Fruit fly (Drosophila melanogaster) whole organism, embryonic: ENCODE measurements around the gene IKKbeta.

Experiments
- Ada2b ChIP-seq: fragments of 200-800 bp; sonication (Bioruptor generic); IDR thresholded peaks from 2 replicates; pipeline ENCODE4 v1.3.6; 2022; ENCODE audit warnings: missing biosample characterization, missing genetic modification characterization
- Adf1 ChIP-seq: fragments of 200-800 bp; sonication (Bioruptor generic); IDR thresholded peaks from 2 replicates; pipeline ENCODE4 v1.3.6; 2022; ENCODE audit warnings: missing biosample characterization, missing genetic modification characterization
- CG10267 ChIP-seq: fragments of 200-800 bp; sonication (Bioruptor generic); optimal IDR thresholded peaks from 2 replicates; lab custom pipeline; 2018; ENCODE audit warnings: missing biosample characterization, mild to moderate bottlenecking, missing genetic modification characterization, moderate library complexity
- CG10321 ChIP-seq: fragments of 200-800 bp; sonication (Bioruptor generic); IDR thresholded peaks from 2 replicates; pipeline ENCODE4 v1.3.6; 2022; ENCODE audit warnings: missing biosample characterization, missing genetic modification characterization
- CG10979 ChIP-seq: fragments of 200-800 bp; sonication (Bioruptor generic); optimal IDR thresholded peaks from 2 replicates; lab custom pipeline; 2018; ENCODE audit warnings: missing biosample characterization, mild to moderate bottlenecking, missing genetic modification characterization, moderate library complexity
- CG12769 ChIP-seq: fragments of 200-800 bp; sonication (Bioruptor generic); optimal IDR thresholded peaks from 2 replicates; lab custom pipeline; 2019; ENCODE audit warnings: missing biosample characterization, mild to moderate bottlenecking, missing genetic modification characterization, moderate library complexity
- CG13624 ChIP-seq: fragments of 200-800 bp; sonication (Bioruptor generic); optimal IDR thresholded peaks from 2 replicates; lab custom pipeline; 2016; ENCODE audit warnings: missing biosample characterization, missing genetic modification characterization
- CG15601 ChIP-seq: fragments of 200-800 bp; sonication (Bioruptor generic); optimal IDR thresholded peaks from 3 replicates; lab custom pipeline; 2019; ENCODE audit warnings: missing biosample characterization, mild to moderate bottlenecking, missing genetic modification characterization, moderate library complexity
- CG18262 ChIP-seq: fragments of 200-800 bp; optimal IDR thresholded peaks from 3 replicates; lab custom pipeline; 2019; ENCODE audit warnings: missing biosample characterization, mild to moderate bottlenecking, missing genetic modification characterization, moderate library complexity
- CG1832 ChIP-seq: fragments of 200-800 bp; sonication (Bioruptor generic); optimal IDR thresholded peaks from 2 replicates; lab custom pipeline; 2017; ENCODE audit warnings: missing biosample characterization, mild to moderate bottlenecking, missing genetic modification characterization, inconsistent platforms
- CG2116 ChIP-seq: fragments of 200-800 bp; sonication (Bioruptor generic); optimal IDR thresholded peaks from 3 replicates; lab custom pipeline; 2018; ENCODE audit warnings: missing biosample characterization, mild to moderate bottlenecking, missing genetic modification characterization
- CG30020 ChIP-seq: fragments of 200-800 bp; optimal IDR thresholded peaks from 2 replicates; lab custom pipeline; 2019; ENCODE audit warnings: missing biosample characterization, mild to moderate bottlenecking, missing genetic modification characterization, moderate library complexity
- CG3163 ChIP-seq: fragments of 200-800 bp; sonication (Bioruptor generic); optimal IDR thresholded peaks from 3 replicates; lab custom pipeline; 2016; ENCODE audit warnings: missing biosample characterization, missing genetic modification characterization
- CG32532 ChIP-seq: fragments of 200-800 bp; sonication (Bioruptor generic); IDR thresholded peaks from 2 replicates; pipeline ENCODE4 v1.3.6; 2022; ENCODE audit warnings: missing biosample characterization, missing genetic modification characterization
- CG32767 ChIP-seq: fragments of 200-800 bp; sonication (Bioruptor generic); IDR thresholded peaks from 2 replicates; pipeline ENCODE4 v1.3.6; 2022; ENCODE audit warnings: missing biosample characterization, missing genetic modification characterization
- CG34224 ChIP-seq: fragments of 200-800 bp; sonication (Bioruptor generic); IDR thresholded peaks from 3 replicates; pipeline ENCODE4 v1.3.6; 2022; ENCODE audit warnings: missing biosample characterization, missing genetic modification characterization; ENCODE audit not compliant: partially characterized antibody
- CG3847 ChIP-seq: fragments of 200-800 bp; sonication (Bioruptor generic); IDR thresholded peaks from 2 replicates; pipeline ENCODE4 v1.3.6; 2022; ENCODE audit warnings: missing biosample characterization, missing genetic modification characterization
- CG6791 ChIP-seq: fragments of 200-800 bp; sonication (Bioruptor generic); IDR thresholded peaks from 3 replicates; pipeline ENCODE4 v1.3.6; 2022; ENCODE audit warnings: missing biosample characterization, missing genetic modification characterization; ENCODE audit not compliant: partially characterized antibody
- CG8359 ChIP-seq: fragments of 200-800 bp; sonication (Bioruptor generic); optimal IDR thresholded peaks from 2 replicates; lab custom pipeline; 2017; ENCODE audit warnings: missing biosample characterization, mild to moderate bottlenecking, missing genetic modification characterization, borderline replicate concordance
- CG9797 ChIP-seq: fragments of 200-800 bp; sonication (Bioruptor generic); optimal IDR thresholded peaks from 3 replicates; lab custom pipeline; 2018; ENCODE audit warnings: missing biosample characterization, mild to moderate bottlenecking, missing genetic modification characterization
- D ChIP-seq, 2 experiments: fragments of 200-800 bp in 1 of 2; fragments of >200 bp in 1 of 2; sonication (Bioruptor generic) in 1 of 2; optimal IDR thresholded peaks; 2 replicates in 1 of 2; 3 replicates in 1 of 2; lab custom pipeline; 2017; ENCODE audit warnings: mild to moderate bottlenecking in 1 of 2, missing biosample characterization in 1 of 2, missing genetic modification characterization in 1 of 2, missing genetic modification reagents in 1 of 2
- Doc3 ChIP-seq: fragments of 200-800 bp; sonication (Bioruptor generic); IDR thresholded peaks from 3 replicates; pipeline ENCODE4 v1.3.6; 2022; ENCODE audit warnings: missing biosample characterization, missing genetic modification characterization; ENCODE audit not compliant: partially characterized antibody
- Dref ChIP-seq: fragments of 200-800 bp; sonication (Bioruptor generic); IDR thresholded peaks from 2 replicates; pipeline ENCODE4 v1.3.6; 2022; ENCODE audit warnings: missing biosample characterization, missing genetic modification characterization
- HLH4C ChIP-seq: fragments of 200-800 bp; sonication (Bioruptor generic); IDR thresholded peaks from 3 replicates; pipeline ENCODE4 v1.3.6; 2022; ENCODE audit warnings: missing biosample characterization, missing genetic modification characterization; ENCODE audit not compliant: partially characterized antibody
- HmgD ChIP-seq: fragments of 200-800 bp; sonication (Bioruptor generic); optimal IDR thresholded peaks from 3 replicates; lab custom pipeline; 2016; ENCODE audit warnings: missing biosample characterization, missing genetic modification characterization
- Med ChIP-seq: fragments of 200-800 bp; sonication (Bioruptor generic); peaks from one replicate; lab custom pipeline; 2016; ENCODE audit warnings: missing biosample characterization, missing genetic modification characterization, mild to moderate bottlenecking, inconsistent platforms, moderate library complexity
- Mrtf ChIP-seq: fragments of 200-800 bp; sonication (Bioruptor generic); IDR thresholded peaks from 3 replicates; pipeline ENCODE4 v1.3.6; 2022; ENCODE audit warnings: missing biosample characterization, missing genetic modification characterization
- Rfx ChIP-seq: fragments of 200-800 bp; sonication (Bioruptor generic); IDR thresholded peaks from 2 replicates; pipeline ENCODE4 v1.3.6; 2022; ENCODE audit warnings: missing biosample characterization, missing genetic modification characterization
- Rx ChIP-seq: fragments of 200-800 bp; sonication (Bioruptor generic); IDR thresholded peaks from 2 replicates; pipeline ENCODE4 v1.3.6; 2022; ENCODE audit warnings: missing biosample characterization, missing genetic modification characterization
- Xrp1 ChIP-seq: fragments of 200-800 bp; sonication (Bioruptor generic); IDR thresholded peaks from 2 replicates; pipeline ENCODE4 v1.3.6; 2022; ENCODE audit warnings: missing biosample characterization, missing genetic modification characterization
- aop ChIP-seq: fragments of 200-800 bp; sonication (Bioruptor generic); IDR thresholded peaks from 2 replicates; pipeline ENCODE4 v1.3.6; 2022; ENCODE audit warnings: missing biosample characterization, missing genetic modification characterization
- crol ChIP-seq: fragments of 200-800 bp; sonication (Bioruptor generic); IDR thresholded peaks from 2 replicates; pipeline ENCODE4 v1.3.6; 2022; ENCODE audit warnings: missing biosample characterization, missing genetic modification characterization
- dm ChIP-seq: fragments of 200-800 bp; sonication (Bioruptor generic); optimal IDR thresholded peaks from 3 replicates; lab custom pipeline; 2016; ENCODE audit warnings: missing biosample characterization, missing genetic modification characterization
- gcm ChIP-seq: fragments of 200-800 bp; sonication (Bioruptor generic); optimal IDR thresholded peaks from 2 replicates; lab custom pipeline; 2019; ENCODE audit warnings: missing biosample characterization, mild to moderate bottlenecking, missing genetic modification characterization, moderate library complexity
- grau ChIP-seq: fragments of 200-800 bp; optimal IDR thresholded peaks from 3 replicates; lab custom pipeline; 2019; ENCODE audit warnings: missing biosample characterization, mild to moderate bottlenecking, missing genetic modification characterization, moderate library complexity
- hkb ChIP-seq, 2 experiments: fragments of 200-800 bp in 1 of 2; fragments of >200 bp in 1 of 2; sonication (Bioruptor generic) in 1 of 2; IDR thresholded peaks in 1 of 2; optimal IDR thresholded peaks in 1 of 2; 2 replicates each; pipeline versions ENCODE4 v1.3.6 to Lab custom; 2017 to 2022; ENCODE audit warnings: missing biosample characterization in 1 of 2, missing genetic modification characterization in 1 of 2
- lbe ChIP-seq: fragments of 200-800 bp; sonication (Bioruptor generic); optimal IDR thresholded peaks from 2 replicates; lab custom pipeline; 2016; ENCODE audit warnings: missing biosample characterization, mild to moderate bottlenecking, missing genetic modification characterization
- mirr ChIP-seq: fragments of 200-800 bp; sonication (Bioruptor generic); optimal IDR thresholded peaks from 3 replicates; lab custom pipeline; 2018; ENCODE audit warnings: missing biosample characterization, mild to moderate bottlenecking, missing genetic modification characterization
- oc ChIP-seq: fragments of 200-800 bp; sonication (Bioruptor generic); optimal IDR thresholded peaks from 2 replicates; lab custom pipeline; 2018; ENCODE audit warnings: missing biosample characterization, mild to moderate bottlenecking, missing genetic modification characterization, moderate library complexity
- otp ChIP-seq: fragments of 200-800 bp; sonication (Bioruptor generic); IDR thresholded peaks from 3 replicates; pipeline ENCODE4, ENCODE4 v1.3.6; 2022; ENCODE audit warnings: missing biosample characterization, missing genetic modification characterization
- pan ChIP-seq, 4 experiments: fragments of >200 bp in 3 of 4; fragments of 200-800 bp in 1 of 4; sonication (Bioruptor generic) in 1 of 4; optimal IDR thresholded peaks in 3 of 4; IDR thresholded peaks in 1 of 4; 2 replicates each; pipeline versions ENCODE4 v1.3.6 to Lab custom; 2017 to 2022; ENCODE audit warnings: missing biosample characterization in 2 of 4, missing genetic modification characterization in 2 of 4, mixed read lengths in 1 of 4
- ro ChIP-seq: fragments of 200-800 bp; sonication (Bioruptor generic); IDR thresholded peaks from 2 replicates; pipeline ENCODE4 v1.3.6; 2022; ENCODE audit warnings: missing biosample characterization, missing genetic modification characterization
- sd ChIP-seq: fragments of 200-800 bp; sonication (Bioruptor generic); optimal IDR thresholded peaks from 3 replicates; lab custom pipeline; 2018; ENCODE audit warnings: missing biosample characterization, mild to moderate bottlenecking, missing genetic modification characterization, moderate library complexity
- sr ChIP-seq: fragments of 200-800 bp; sonication (Bioruptor generic); IDR thresholded peaks from 3 replicates; pipeline ENCODE4 v1.3.6; 2022; ENCODE audit warnings: missing biosample characterization, missing genetic modification characterization
- tll ChIP-seq, 2 experiments: fragments of 200-800 bp in 1 of 2; fragments of >200 bp in 1 of 2; sonication (Bioruptor generic) in 1 of 2; optimal IDR thresholded peaks; 2 replicates each; lab custom pipeline; 2017 to 2019; ENCODE audit warnings: missing biosample characterization in 2 of 2, missing genetic modification characterization in 2 of 2, mild to moderate bottlenecking in 1 of 2, moderate library complexity in 1 of 2
- vvl ChIP-seq: fragments of 200-800 bp; sonication (Bioruptor generic); IDR thresholded peaks from 2 replicates; pipeline ENCODE4 v1.3.6; 2022; ENCODE audit warnings: missing biosample characterization, missing genetic modification characterization

IKKbeta gene

dm6 chr3R:16025587-16026223, 23.5 kb downstream of the IKKbeta start, which contains the start of gene pnr (continued):
- TF ChIP-seq Rx (0 out of 2 replicates have a peak, but pooled peaks have one; percentile 4), oc (tag; lab: Kevin White, UChicago) (peak; percentile 87), CG6791 (GFP tag; lab: Robert Waterston, UW) (0 out of 3 replicates have a peak, but pooled peaks have one; percentile 18), CG9797 (GFP tag; lab: Kevin White, UChicago) (peak; percentile 27), CG30020 (tag; lab: Kevin White, UChicago) (no peak), CG12769 (tag; lab: Kevin White, UChicago) (no peak), Adf1 (GFP tag; lab: Robert Waterston, UW) (peak; percentile 58), CG2116 (peak; percentile 33), CG32532 (GFP tag; lab: Robert Waterston, UW) (peak; percentile 6; the same call in 1 of the 2 replicates), lbe (GFP tag; lab: Kevin White, UChicago) (peak; percentile 8), CG18262 (tag; lab: Kevin White, UChicago) (peak; percentile 7), aop (GFP tag; lab: Robert Waterston, UW) (0 out of 2 replicates have a peak, but pooled peaks have one; percentile 35), CG3163 (peak; percentile 39), CG13624 (GFP tag; lab: Kevin White, UChicago) (no peak), gcm (peak; percentile 53), CG15601 (tag; lab: Kevin White, UChicago) (peak; percentile 11), CG32767 (GFP tag; lab: Robert Waterston, UW) (peak; percentile 56; the same call in 1 of the 2 replicates), pan (optimal IDR thresholded peaks at IDR 0.05; lab: Kevin White, UChicago) (no peak), pan (GFP tag; optimal IDR thresholded peaks at IDR 0.05 in 1 of 2, IDR thresholded peaks at IDR 0.05 in 1 of 2) (peak in 1 of 2 experiments; percentile 30), CG1832 (GFP tag; lab: Kevin White, UChicago) (peak; percentile 95), grau (tag; lab: Kevin White, UChicago) (no peak), Ada2b (GFP tag; lab: Robert Waterston, UW) (no peak), CG10979 (tag; lab: Kevin White, UChicago) (peak; percentile 25), CG8359 (peak; percentile 23), hkb (optimal IDR thresholded peaks at IDR 0.05; lab: Kevin White, UChicago) (no peak), hkb (GFP tag; IDR thresholded peaks at IDR 0.05; lab: Robert Waterston, UW) (peak; percentile 41; the same call in 1 of the 2 replicates), Mrtf (GFP tag; lab: Robert Waterston, UW) (no peak), CG10321 (GFP tag; lab: Robert Waterston, UW) (peak; percentile 94), dm (GFP tag; lab: Kevin White, UChicago) (no peak), HmgD (GFP tag; lab: Kevin White, UChicago) (peak; percentile 53), CG3847 (GFP tag; lab: Robert Waterston, UW) (0 out of 2 replicates have a peak, but pooled peaks have one; percentile 12), mirr (GFP tag; lab: Kevin White, UChicago) (peak; percentile 57), CG10267 (tag; lab: Kevin White, UChicago) (peak; percentile 21), Med (GFP tag; lab: Kevin White, UChicago) (peak; percentile 89), Rfx (GFP tag; lab: Robert Waterston, UW) (0 out of 2 replicates have a peak, but pooled peaks have one; percentile 24), vvl (peak; percentile 86), CG34224 (GFP tag; lab: Robert Waterston, UW) (peak; percentile 54; the same call in 2 of the 3 replicates), Dref (GFP tag; lab: Robert Waterston, UW) (0 out of 2 replicates have a peak, but pooled peaks have one; percentile 13), crol (GFP tag; lab: Robert Waterston, UW) (peak; percentile 21; the same call in 1 of the 2 replicates), Doc3 (GFP tag; lab: Robert Waterston, UW) (no peak), sd (tag; lab: Kevin White, UChicago) (peak; percentile 41), HLH4C (GFP tag; lab: Robert Waterston, UW) (peak; percentile 46; the same call in 2 of the 3 replicates), sr (GFP tag; lab: Robert Waterston, UW) (peak; percentile 34; the same call in 1 of the 3 replicates), Xrp1 (0 out of 2 replicates have a peak, but pooled peaks have one; percentile 20), otp (GFP tag; lab: Robert Waterston, UW) (0 out of 3 replicates have a peak, but pooled peaks have one; percentile 63), ro (GFP tag; lab: Robert Waterston, UW) (no peak), tll (GFP tag; optimal IDR thresholded peaks at IDR 0.05; lab: Kevin White, UChicago) (peak in 1 of 2 experiments; percentile 49), D (optimal IDR thresholded peaks at IDR 0.05; lab: Kevin White, UChicago) (peak; percentile 66), D (GFP tag; optimal IDR thresholded peaks at IDR 0.05; lab: Kevin White, UChicago) (no peak)
